Worm (Caenorhabditis elegans) whole organism, late embryonic: ENCODE data around the gene Y22D7AL.4.
A peak's percentile ranks its signal among the peaks of the same experiment; 100 is the strongest.

Experiments used
- C08G9.2 ChIP-seq: sonication (generic microtip); optimal IDR thresholded peaks from 2 replicates; lab custom pipeline; 2016; ENCODE audit warnings: mild to moderate bottlenecking, missing genetic modification characterization, moderate library complexity, missing compliant biosample characterization
- ceh-18 ChIP-seq: sonication (generic microtip); optimal IDR thresholded peaks from 2 replicates; lab custom pipeline; 2016; ENCODE audit warnings: missing genetic modification characterization, missing compliant biosample characterization
- ceh-2 ChIP-seq: sonication (generic microtip); optimal IDR thresholded peaks from 2 replicates; lab custom pipeline; 2016; ENCODE audit warnings: missing genotype, missing genetic modification characterization, missing compliant biosample characterization
- ceh-30 ChIP-seq: fragments of 150-350 bp; optimal IDR thresholded peaks from 2 replicates; lab custom pipeline; 2014; ENCODE audit warnings: missing biosample characterization, missing genetic modification characterization
- ceh-45 ChIP-seq: fragments of 200-800 bp; sonication (Bioruptor generic); IDR thresholded peaks from 2 replicates; pipeline ENCODE4 v1.3.6; 2022; ENCODE audit warnings: missing genetic modification reagents, missing genetic modification characterization, missing compliant biosample characterization
- dve-1 ChIP-seq: sonication (generic microtip); optimal IDR thresholded peaks from 2 replicates; lab custom pipeline; 2017; ENCODE audit warnings: antibody characterized with exemption, mild to moderate bottlenecking, missing genetic modification characterization, missing compliant biosample characterization
- elt-2 ChIP-seq: sonication (generic microtip); optimal IDR thresholded peaks from 2 replicates; lab custom pipeline; 2016; ENCODE audit warnings: missing genetic modification reagents, missing genetic modification characterization, missing compliant biosample characterization
- fkh-10 ChIP-seq: fragments of 150-350 bp; optimal IDR thresholded peaks from 2 replicates; lab custom pipeline; 2014; ENCODE audit warnings: missing biosample characterization, missing genetic modification reagents, missing genetic modification characterization
- gmeb-2 ChIP-seq: sonication (generic microtip); optimal IDR thresholded peaks from 2 replicates; lab custom pipeline; 2016; ENCODE audit warnings: missing genetic modification characterization, inconsistent platforms, missing compliant biosample characterization
- hlh-13 ChIP-seq: fragments of 200-800 bp; sonication (Bioruptor generic); optimal IDR thresholded peaks from 2 replicates; lab custom pipeline; 2018; ENCODE audit warnings: mild to moderate bottlenecking, missing genetic modification characterization, missing compliant biosample characterization
- hlh-30 ChIP-seq: sonication (generic microtip); optimal IDR thresholded peaks from 2 replicates; lab custom pipeline; 2017; ENCODE audit warnings: antibody characterized with exemption, missing genetic modification characterization, missing compliant biosample characterization; ENCODE audit not compliant: insufficient read depth
- madf-2 ChIP-seq: sonication (generic microtip); optimal IDR thresholded peaks from 2 replicates; lab custom pipeline; 2017; ENCODE audit warnings: missing genetic modification characterization, missing compliant biosample characterization
- nhr-232 ChIP-seq: sonication (generic microtip); optimal IDR thresholded peaks from 2 replicates; lab custom pipeline; 2016; ENCODE audit warnings: missing genetic modification characterization, missing compliant biosample characterization
- pha-4 ChIP-seq: fragments of 150-350 bp; optimal IDR thresholded peaks from 2 replicates; lab custom pipeline; 2018; ENCODE audit warnings: missing biosample characterization, missing genetic modification reagents, missing genetic modification characterization
- pros-1 ChIP-seq: fragments of 150-350 bp; optimal IDR thresholded peaks from 2 replicates; lab custom pipeline; 2014; ENCODE audit warnings: missing biosample characterization, missing genetic modification reagents, missing genetic modification characterization
- ref-2 ChIP-seq: sonication (generic microtip); optimal IDR thresholded peaks from 2 replicates; lab custom pipeline; 2016; ENCODE audit warnings: missing genetic modification characterization, missing compliant biosample characterization
- sdc-2 ChIP-seq: sonication (generic microtip); optimal IDR thresholded peaks from 2 replicates; lab custom pipeline; 2016; ENCODE audit warnings: missing genotype, missing genetic modification characterization, missing compliant biosample characterization
- tbx-2 ChIP-seq: sonication (generic microtip); optimal IDR thresholded peaks from 2 replicates; lab custom pipeline; 2016; ENCODE audit warnings: missing genetic modification characterization, missing compliant biosample characterization
- tbx-7 ChIP-seq: sonication (generic microtip); optimal IDR thresholded peaks from 2 replicates; lab custom pipeline; 2016; ENCODE audit warnings: missing genotype, missing genetic modification characterization, missing compliant biosample characterization
- unc-86 ChIP-seq: sonication (generic microtip); optimal IDR thresholded peaks from 2 replicates; lab custom pipeline; 2016; ENCODE audit warnings: missing genetic modification characterization, missing compliant biosample characterization
- ztf-16 ChIP-seq: sonication (generic microtip); optimal IDR thresholded peaks from 2 replicates; lab custom pipeline; 2017; ENCODE audit warnings: missing genetic modification characterization, missing compliant biosample characterization

The Y22D7AL.4 gene

ce11 chrIII:1680996-1681395 lies 54.6 kb downstream of the Y22D7AL.4 start (continued):
- TF ChIP-seq pros-1 (tag; lab: Kevin White, UChicago) (no peak), gmeb-2 (tag; lab: Kevin White, UChicago) (no peak), ceh-18 (tag; lab: Kevin White, UChicago) (no peak), unc-86 (tag; lab: Kevin White, UChicago) (no peak), ceh-30 (tag; lab: Kevin White, UChicago) (no peak), pha-4 (tag; lab: Kevin White, UChicago) (no peak), hlh-13 (GFP tag; lab: Kevin White, UChicago) (no peak), dve-1 (tag; lab: Kevin White, UChicago) (peak; percentile 15), elt-2 (tag; lab: Kevin White, UChicago) (peak; percentile 83), ceh-45 (GFP tag; lab: Robert Waterston, UW) (no peak), nhr-232 (tag; lab: Kevin White, UChicago) (no peak)

ce11 chrIII:1682262-1682661 lies 55.8 kb downstream of the Y22D7AL.4 start:
- TF ChIP-seq unc-86 (tag; lab: Kevin White, UChicago), result no peak
- TF ChIP-seq tbx-2 (tag; lab: Kevin White, UChicago), result no peak
- TF ChIP-seq madf-2 (tag; lab: Kevin White, UChicago), result no peak
- no peak for TF ChIP-seq fkh-10 (GFP tag; lab: Kevin White, UChicago)
- no peak for TF ChIP-seq tbx-7 (tag; lab: Kevin White, UChicago)
- peak; percentile 51 for TF ChIP-seq hlh-30 (tag; lab: Kevin White, UChicago)
- no peak for TF ChIP-seq hlh-13 (GFP tag; lab: Kevin White, UChicago)
- no peak for TF ChIP-seq ceh-45 (GFP tag; lab: Robert Waterston, UW)
- TF ChIP-seq gmeb-2 (tag; lab: Kevin White, UChicago), result no peak
- TF ChIP-seq ref-2 (tag; lab: Kevin White, UChicago), result no peak
- TF ChIP-seq elt-2 (tag; lab: Kevin White, UChicago), result peak; percentile 86
- no peak for TF ChIP-seq sdc-2 (tag; lab: Kevin White, UChicago)
- no peak for TF ChIP-seq C08G9.2
- no peak for TF ChIP-seq dve-1 (tag; lab: Kevin White, UChicago)
- no peak for TF ChIP-seq ztf-16 (tag; lab: Kevin White, UChicago)
- no peak for TF ChIP-seq ceh-2 (tag; lab: Kevin White, UChicago)
- TF ChIP-seq ceh-18 (tag; lab: Kevin White, UChicago), result peak; percentile 33
- TF ChIP-seq, all 69 proteins: peak for 3
